Worm (Caenorhabditis elegans) whole organism, L4 larva: Measurements from ENCODE around the gene W09D10.5.

Experiments used
- F49E8.2 ChIP-seq: sonication (generic microtip); optimal IDR thresholded peaks from 2 replicates; lab custom pipeline; 2016; ENCODE audit warnings: missing compliant biosample characterization, mild to moderate bottlenecking, missing genetic modification characterization, borderline replicate concordance
- aha-1 ChIP-seq: fragments of 150-350 bp; peaks from one replicate; lab custom pipeline; 2014; ENCODE audit warnings: missing biosample characterization, missing genetic modification characterization
- ama-1 ChIP-seq: fragments of 150-350 bp; optimal IDR thresholded peaks from 2 replicates; lab custom pipeline; 2014; ENCODE audit warnings: inconsistent platforms, mixed read lengths
- cey-2 ChIP-seq: sonication (generic microtip); optimal IDR thresholded peaks from 3 replicates; lab custom pipeline; 2017; ENCODE audit warnings: missing genetic modification characterization, mild to moderate bottlenecking, missing compliant biosample characterization, antibody characterized with exemption, borderline replicate concordance; ENCODE audit not compliant: insufficient read depth
- duxl-1 ChIP-seq: sonication (generic microtip); optimal IDR thresholded peaks from 2 replicates; lab custom pipeline; 2016; ENCODE audit warnings: mild to moderate bottlenecking, missing genetic modification characterization, moderate library complexity, missing compliant biosample characterization; ENCODE audit not compliant: poor library complexity
- hlh-11 ChIP-seq: fragments of 200-800 bp; sonication (Bioruptor generic); optimal IDR thresholded peaks from 2 replicates; lab custom pipeline; 2018; ENCODE audit warnings: mild to moderate bottlenecking, missing genetic modification characterization, missing compliant biosample characterization
- lin-15B ChIP-seq: fragments of 150-350 bp; sonication (generic microtip); optimal IDR thresholded peaks from 3 replicates; lab custom pipeline; 2014; ENCODE audit warnings: missing biosample characterization, missing genetic modification characterization
- mdl-1 ChIP-seq, 2 experiments: fragments of 150-350 bp in 1 of 2; sonication (generic microtip) in 1 of 2; optimal IDR thresholded peaks; 2 replicates each; lab custom pipeline; 2014 to 2017; ENCODE audit warnings: missing biosample characterization in 2 of 2, missing genetic modification characterization in 2 of 2
- mes-2 ChIP-seq: sonication (generic microtip); optimal IDR thresholded peaks from 2 replicates; lab custom pipeline; 2016; ENCODE audit warnings: missing genotype, mild to moderate bottlenecking, missing genetic modification characterization, missing compliant biosample characterization; ENCODE audit not compliant: poor library complexity, severe bottlenecking
- nhr-237 ChIP-seq: sonication (generic microtip); optimal IDR thresholded peaks from 2 replicates; lab custom pipeline; 2017; ENCODE audit warnings: missing biosample characterization, missing genetic modification characterization
- skn-1 ChIP-seq: fragments of 150-350 bp; optimal IDR thresholded peaks from 2 replicates; lab custom pipeline; 2014; ENCODE audit warnings: missing biosample characterization, missing genetic modification characterization
- snpc-4 ChIP-seq: fragments of 150-350 bp; optimal IDR thresholded peaks from 2 replicates; lab custom pipeline; 2014; ENCODE audit warnings: missing biosample characterization, missing genetic modification characterization
- tag-97 ChIP-seq: fragments of 200-800 bp; sonication (Bioruptor generic); IDR thresholded peaks from 2 replicates; pipeline ENCODE4 v1.3.6; 2022; ENCODE audit warnings: missing genetic modification characterization, missing compliant biosample characterization
- zag-1 ChIP-seq: fragments of 150-350 bp; optimal IDR thresholded peaks from 2 replicates; lab custom pipeline; 2014; ENCODE audit warnings: missing biosample characterization, missing genetic modification characterization

ce11 chrIII:10721056-10721455 lies 9.7 kb upstream of the W09D10.5 start:
- TF ChIP-seq mes-2 (peak; percentile 48), snpc-4 (tag; lab: Kevin White, UChicago) (no peak), zag-1 (tag; lab: Kevin White, UChicago) (no peak), F49E8.2 (no peak), ama-1 (lab: Kevin White, UChicago) (no peak), nhr-237 (no peak), skn-1 (no peak), duxl-1 (tag; lab: Kevin White, UChicago) (no peak), aha-1 (tag; lab: Kevin White, UChicago) (no peak), hlh-11 (tag; lab: Kevin White, UChicago) (no peak), mdl-1 (tag; optimal IDR thresholded peaks at IDR 0.05; lab: Kevin White, UChicago) (no peak), tag-97 (GFP tag; lab: Robert Waterston, UW) (no peak), lin-15B (tag; lab: Kevin White, UChicago) (no peak), cey-2 (tag; lab: Kevin White, UChicago) (no peak)
